Worm (Caenorhabditis elegans) whole organism, L1 larva: ENCODE data around the gene hum-4.

Experiments
- C04F5.9 ChIP-seq: sonication (generic microtip); optimal IDR thresholded peaks from 2 replicates; lab custom pipeline; 2016; ENCODE audit warnings: missing genetic modification characterization, missing compliant biosample characterization
- C16A3.4 ChIP-seq: fragments of 150-350 bp; optimal IDR thresholded peaks from 2 replicates; lab custom pipeline; 2014; ENCODE audit warnings: missing biosample characterization, missing genetic modification characterization
- F16B12.6 ChIP-seq: fragments of 150-350 bp; optimal IDR thresholded peaks from 2 replicates; lab custom pipeline; 2014; ENCODE audit warnings: missing biosample characterization, missing genetic modification characterization
- Y116A8C.19 ChIP-seq: sonication (generic microtip); optimal IDR thresholded peaks from 2 replicates; lab custom pipeline; 2016; ENCODE audit warnings: missing compliant biosample characterization, missing genetic modification characterization, borderline replicate concordance
- aha-1 ChIP-seq: fragments of 150-350 bp; optimal IDR thresholded peaks from 2 replicates; lab custom pipeline; 2014; ENCODE audit warnings: missing biosample characterization, missing genetic modification characterization
- alr-1 ChIP-seq: fragments of 200-800 bp; sonication (Bioruptor generic); optimal IDR thresholded peaks from 2 replicates; lab custom pipeline; 2018; ENCODE audit warnings: borderline replicate concordance, mild to moderate bottlenecking, missing genetic modification characterization, missing compliant biosample characterization
- aly-2 ChIP-seq: fragments of 150-350 bp; optimal IDR thresholded peaks from 2 replicates; lab custom pipeline; 2014; ENCODE audit warnings: missing biosample characterization, missing genetic modification characterization
- blmp-1 ChIP-seq: fragments of 150-350 bp; optimal IDR thresholded peaks from 2 replicates; lab custom pipeline; 2014; ENCODE audit warnings: missing biosample characterization, missing genetic modification characterization
- ceh-63 ChIP-seq: fragments of 200-800 bp; sonication (Bioruptor generic); optimal IDR thresholded peaks from 2 replicates; lab custom pipeline; 2018; ENCODE audit warnings: mild to moderate bottlenecking, missing genetic modification characterization, missing compliant biosample characterization
- ceh-8 ChIP-seq: fragments of 200-800 bp; sonication (Bioruptor generic); optimal IDR thresholded peaks from 2 replicates; lab custom pipeline; 2018; ENCODE audit warnings: mild to moderate bottlenecking, missing genetic modification characterization, moderate library complexity, missing compliant biosample characterization
- ceh-82 ChIP-seq, 3 experiments: fragments of 150-350 bp in 1 of 3; sonication (generic microtip) in 2 of 3; optimal IDR thresholded peaks; 2 replicates each; lab custom pipeline; 2014 to 2017; ENCODE audit warnings: missing biosample characterization in 3 of 3, missing genetic modification characterization in 3 of 3
- ceh-88 ChIP-seq: fragments of 200-800 bp; sonication (Bioruptor generic); IDR thresholded peaks from 2 replicates; pipeline ENCODE4 v1.3.6; 2022; ENCODE audit warnings: missing genetic modification characterization, missing compliant biosample characterization
- ceh-90 ChIP-seq: sonication (generic microtip); optimal IDR thresholded peaks from 2 replicates; lab custom pipeline; 2016; ENCODE audit warnings: missing genetic modification characterization, missing compliant biosample characterization
- ces-1 ChIP-seq: fragments of 150-350 bp; optimal IDR thresholded peaks from 2 replicates; lab custom pipeline; 2014; ENCODE audit warnings: missing biosample characterization, missing genetic modification reagents, missing genetic modification characterization
- dsc-1 ChIP-seq: sonication (generic microtip); optimal IDR thresholded peaks from 2 replicates; lab custom pipeline; 2016; ENCODE audit warnings: mild to moderate bottlenecking, missing genetic modification characterization, missing compliant biosample characterization
- efl-1 ChIP-seq, 4 experiments: fragments of 150-350 bp; optimal IDR thresholded peaks in 3 of 4; peaks in 1 of 4; 1 replicate in 1 of 4; 2 replicates in 3 of 4; lab custom pipeline; 2014; ENCODE audit warnings: missing biosample characterization in 2 of 4, missing genetic modification characterization in 2 of 4, missing genetic modification reagents in 2 of 4
- efl-3 ChIP-seq: fragments of 200-800 bp; sonication (Bioruptor generic); optimal IDR thresholded peaks from 2 replicates; lab custom pipeline; 2018; ENCODE audit warnings: mild to moderate bottlenecking, missing genetic modification characterization, missing compliant biosample characterization
- fkh-4 ChIP-seq: sonication (generic microtip); optimal IDR thresholded peaks from 2 replicates; lab custom pipeline; 2016; ENCODE audit warnings: missing compliant biosample characterization, missing genetic modification characterization, borderline replicate concordance
- fos-1 ChIP-seq: fragments of 150-350 bp; optimal IDR thresholded peaks from 2 replicates; lab custom pipeline; 2014; ENCODE audit warnings: missing biosample characterization, missing genetic modification characterization
- hlh-4 ChIP-seq: sonication (generic microtip); optimal IDR thresholded peaks from 2 replicates; lab custom pipeline; 2016; ENCODE audit warnings: mild to moderate bottlenecking, missing genetic modification characterization, missing compliant biosample characterization
- hpl-2 ChIP-seq: fragments of 150-350 bp; optimal IDR thresholded peaks from 2 replicates; lab custom pipeline; 2014; ENCODE audit warnings: missing biosample characterization, missing genetic modification reagents, missing genetic modification characterization
- irx-1 ChIP-seq: sonication (generic microtip); optimal IDR thresholded peaks from 2 replicates; lab custom pipeline; 2016; ENCODE audit warnings: missing genetic modification characterization, missing compliant biosample characterization
- isw-1 ChIP-seq: fragments of 200-800 bp; sonication (Bioruptor generic); IDR thresholded peaks from 2 replicates; pipeline ENCODE4 v1.3.6; 2022; ENCODE audit warnings: missing genetic modification characterization, missing compliant biosample characterization
- lin-13 ChIP-seq: fragments of 150-350 bp; optimal IDR thresholded peaks from 2 replicates; lab custom pipeline; 2014; ENCODE audit warnings: missing biosample characterization, missing genetic modification reagents, missing genetic modification characterization
- lin-14 ChIP-seq: fragments of 200-800 bp; sonication (Bioruptor generic); optimal IDR thresholded peaks from 2 replicates; lab custom pipeline; 2018; ENCODE audit warnings: mild to moderate bottlenecking, missing genetic modification characterization, moderate library complexity, missing compliant biosample characterization
- lin-15B ChIP-seq: fragments of 150-350 bp; sonication (generic microtip); optimal IDR thresholded peaks from 3 replicates; lab custom pipeline; 2014; ENCODE audit warnings: missing biosample characterization, missing genetic modification characterization
- lin-35 ChIP-seq, 2 experiments: fragments of 150-350 bp; optimal IDR thresholded peaks; 2 replicates each; lab custom pipeline; 2014; ENCODE audit warnings: missing biosample characterization in 2 of 2, missing genetic modification characterization in 2 of 2, missing genetic modification reagents in 2 of 2
- lir-3 ChIP-seq: sonication (generic microtip); optimal IDR thresholded peaks from 2 replicates; lab custom pipeline; 2016; ENCODE audit warnings: mild to moderate bottlenecking, missing genetic modification characterization, moderate library complexity, missing compliant biosample characterization; ENCODE audit not compliant: poor library complexity
- lsy-2 ChIP-seq, 2 experiments: fragments of 150-350 bp; optimal IDR thresholded peaks; 2 replicates each; lab custom pipeline; 2014; ENCODE audit warnings: missing biosample characterization in 2 of 2, missing genetic modification characterization in 2 of 2
- mab-9 ChIP-seq: fragments of 200-800 bp; sonication (Bioruptor generic); IDR thresholded peaks from 2 replicates; pipeline ENCODE4 v1.3.6; 2022; ENCODE audit warnings: missing genetic modification reagents, missing genetic modification characterization, missing compliant biosample characterization
- mdl-1 ChIP-seq, 2 experiments: fragments of 150-350 bp; optimal IDR thresholded peaks; 2 replicates each; lab custom pipeline; 2014 to 2017; ENCODE audit warnings: missing biosample characterization in 2 of 2, missing genetic modification characterization in 2 of 2, inconsistent platforms in 1 of 2
- mef-2 ChIP-seq: fragments of 150-350 bp; optimal IDR thresholded peaks from 2 replicates; lab custom pipeline; 2014; ENCODE audit warnings: missing biosample characterization, missing genetic modification characterization
- nhr-12 ChIP-seq: sonication (generic microtip); optimal IDR thresholded peaks from 2 replicates; lab custom pipeline; 2017; ENCODE audit warnings: missing biosample characterization, missing genetic modification characterization
- nhr-19 ChIP-seq: fragments of 200-800 bp; sonication (Bioruptor generic); conservative IDR thresholded peaks from 2 replicates; pipeline ENCODE4 v1.3.6; 2022; ENCODE audit warnings: missing genetic modification characterization, missing compliant biosample characterization
- nhr-28 ChIP-seq: fragments of 150-350 bp; optimal IDR thresholded peaks from 2 replicates; lab custom pipeline; 2014; ENCODE audit warnings: missing biosample characterization, missing genetic modification characterization
- nhr-76 ChIP-seq: sonication (generic microtip); optimal IDR thresholded peaks from 2 replicates; lab custom pipeline; 2017; ENCODE audit warnings: missing biosample characterization, missing genetic modification characterization
- nhr-77 ChIP-seq: fragments of 150-350 bp; optimal IDR thresholded peaks from 2 replicates; lab custom pipeline; 2014; ENCODE audit warnings: missing biosample characterization, missing genetic modification characterization
- nhr-84 ChIP-seq: sonication (generic microtip); optimal IDR thresholded peaks from 2 replicates; lab custom pipeline; 2017; ENCODE audit warnings: missing biosample characterization, missing genetic modification characterization
- nhr-90 ChIP-seq: sonication (generic microtip); optimal IDR thresholded peaks from 2 replicates; lab custom pipeline; 2016; ENCODE audit warnings: mild to moderate bottlenecking, missing genetic modification characterization, missing compliant biosample characterization; ENCODE audit not compliant: poor library complexity
- pqm-1 ChIP-seq: sonication (generic microtip); optimal IDR thresholded peaks from 3 replicates; lab custom pipeline; 2017; ENCODE audit warnings: missing biosample characterization, missing genetic modification characterization
- rnt-1 ChIP-seq: sonication (generic microtip); optimal IDR thresholded peaks from 2 replicates; lab custom pipeline; 2016; ENCODE audit warnings: mild to moderate bottlenecking, missing genetic modification characterization, moderate library complexity, missing compliant biosample characterization
- skn-1 ChIP-seq: fragments of 150-350 bp; optimal IDR thresholded peaks from 2 replicates; lab custom pipeline; 2014; ENCODE audit warnings: missing biosample characterization, missing genetic modification characterization
- snpc-4 ChIP-seq: fragments of 150-350 bp; optimal IDR thresholded peaks from 2 replicates; lab custom pipeline; 2014; ENCODE audit warnings: missing biosample characterization, missing genetic modification characterization
- sup-37 ChIP-seq: fragments of 200-800 bp; sonication (Bioruptor generic); optimal IDR thresholded peaks from 2 replicates; lab custom pipeline; 2018; ENCODE audit warnings: mild to moderate bottlenecking, missing genetic modification characterization, missing compliant biosample characterization
- swsn-7 ChIP-seq: sonication (generic microtip); optimal IDR thresholded peaks from 2 replicates; lab custom pipeline; 2016; ENCODE audit warnings: missing genetic modification characterization, missing compliant biosample characterization
- tbx-2 ChIP-seq: sonication (generic microtip); optimal IDR thresholded peaks from 2 replicates; lab custom pipeline; 2016; ENCODE audit warnings: missing genetic modification characterization, missing compliant biosample characterization
- unc-130 ChIP-seq: fragments of 150-350 bp; optimal IDR thresholded peaks from 2 replicates; lab custom pipeline; 2017; ENCODE audit warnings: missing biosample characterization, missing genetic modification characterization, inconsistent platforms
- unc-30 ChIP-seq: sonication (generic microtip); optimal IDR thresholded peaks from 2 replicates; lab custom pipeline; 2017; ENCODE audit warnings: missing biosample characterization, missing genetic modification characterization
- vab-15 ChIP-seq: sonication (generic microtip); optimal IDR thresholded peaks from 2 replicates; lab custom pipeline; 2017; ENCODE audit warnings: missing genotype, mild to moderate bottlenecking, missing genetic modification characterization, missing compliant biosample characterization
- zag-1 ChIP-seq: fragments of 150-350 bp; optimal IDR thresholded peaks from 2 replicates; lab custom pipeline; 2014; ENCODE audit warnings: missing biosample characterization, missing genetic modification characterization
- ztf-11 ChIP-seq, 2 experiments: sonication (generic microtip); optimal IDR thresholded peaks; 2 replicates each; lab custom pipeline; 2016 to 2017; ENCODE audit warnings: missing genetic modification characterization in 2 of 2, missing biosample characterization in 1 of 2, missing compliant biosample characterization in 1 of 2

Gene hum-4

ce11 chrX:11433488-11433887 lies at the start of gene hum-4:
TSS of gene hum-4 (minus strand) at chrX:11433588.
- TF ChIP-seq hlh-4, result no peak
- TF ChIP-seq nhr-90 (tag; lab: Kevin White, UChicago), result no peak
- TF ChIP-seq isw-1 (GFP tag; lab: Robert Waterston, UW), result no peak
- TF ChIP-seq unc-130, result no peak
- TF ChIP-seq lin-13, result no peak
- TF ChIP-seq hpl-2 (GFP tag; lab: Kevin White, UChicago), result no peak
- no peak for TF ChIP-seq mab-9 (GFP tag; lab: Robert Waterston, UW)
- peak; percentile 10 for TF ChIP-seq blmp-1 (tag; lab: Kevin White, UChicago)

- TF ChIP-seq tbx-2 (tag; lab: Kevin White, UChicago) (peak; percentile 60), nhr-12 (no peak), lsy-2 (tag; optimal IDR thresholded peaks at IDR 0.05; lab: Kevin White, UChicago) (peak in 1 of 2 experiments; percentile 27), fos-1 (no peak), ceh-63 (GFP tag; lab: Kevin White, UChicago) (no peak), hlh-4 (no peak), aha-1 (tag; lab: Kevin White, UChicago) (no peak), nhr-28 (tag; lab: Kevin White, UChicago) (no peak), C16A3.4 (tag; lab: Kevin White, UChicago) (no peak), ceh-88 (GFP tag; lab: Robert Waterston, UW) (no peak), pqm-1 (tag; lab: Kevin White, UChicago) (peak; percentile 42), efl-1 (optimal IDR thresholded peaks at IDR 0.05; lab: Kevin White, UChicago) (no peak), efl-1 (GFP tag; optimal IDR thresholded peaks at IDR 0.05 in 1 of 2; lab: Kevin White, UChicago) (peak in 1 of 2 experiments; percentile 88), rnt-1 (tag; lab: Kevin White, UChicago) (no peak), ceh-8 (GFP tag; lab: Kevin White, UChicago) (no peak), ztf-11 (tag; optimal IDR thresholded peaks at IDR 0.05; lab: Kevin White, UChicago) (no peak), skn-1 (tag; lab: Kevin White, UChicago) (no peak), lin-35 (GFP tag; optimal IDR thresholded peaks at IDR 0.05; lab: Kevin White, UChicago) (peak in 1 of 2 experiments; percentile 16), alr-1 (tag; lab: Kevin White, UChicago) (no peak), C04F5.9 (tag; lab: Kevin White, UChicago) (no peak), nhr-19 (GFP tag; lab: Robert Waterston, UW) (no peak), lin-15B (tag; lab: Kevin White, UChicago) (no peak), unc-30 (no peak), snpc-4 (tag; lab: Kevin White, UChicago) (no peak), irx-1 (tag; lab: Kevin White, UChicago) (no peak), ceh-90 (tag; lab: Kevin White, UChicago) (no peak), sup-37 (GFP tag; lab: Kevin White, UChicago) (no peak), mef-2 (tag; lab: Kevin White, UChicago) (no peak), zag-1 (no peak), vab-15 (tag; lab: Kevin White, UChicago) (no peak), unc-130 (no peak), F16B12.6 (no peak), fkh-4 (tag; lab: Kevin White, UChicago) (no peak), lin-14 (peak; percentile 96), Y116A8C.19 (tag; lab: Kevin White, UChicago) (no peak), isw-1 (GFP tag; lab: Robert Waterston, UW) (no peak), aly-2 (tag; lab: Kevin White, UChicago) (no peak), blmp-1 (tag; lab: Kevin White, UChicago) (no peak), ceh-82 (tag; optimal IDR thresholded peaks at IDR 0.05; lab: Kevin White, UChicago) (peak in 1 of 3 experiments; percentile 15), mdl-1 (tag; optimal IDR thresholded peaks at IDR 0.05; lab: Kevin White, UChicago) (peak in 1 of 2 experiments; percentile 11), lir-3 (no peak), dsc-1 (tag; lab: Kevin White, UChicago) (no peak), nhr-90 (tag; lab: Kevin White, UChicago) (no peak), nhr-77 (tag; lab: Kevin White, UChicago) (peak; percentile 78), mab-9 (GFP tag; lab: Robert Waterston, UW) (no peak), nhr-76 (tag; lab: Kevin White, UChicago) (no peak), efl-3 (no peak), swsn-7 (no peak), nhr-84 (tag; lab: Kevin White, UChicago) (no peak), ces-1 (GFP tag; lab: Kevin White, UChicago) (no peak)
Observed at ce11 chrX:11482637-11483036, 49.2 kb upstream of the hum-4 start.
